Worm (Caenorhabditis elegans): Measurements from ENCODE around the gene tes-1.

The tes-1 gene

DNA sequence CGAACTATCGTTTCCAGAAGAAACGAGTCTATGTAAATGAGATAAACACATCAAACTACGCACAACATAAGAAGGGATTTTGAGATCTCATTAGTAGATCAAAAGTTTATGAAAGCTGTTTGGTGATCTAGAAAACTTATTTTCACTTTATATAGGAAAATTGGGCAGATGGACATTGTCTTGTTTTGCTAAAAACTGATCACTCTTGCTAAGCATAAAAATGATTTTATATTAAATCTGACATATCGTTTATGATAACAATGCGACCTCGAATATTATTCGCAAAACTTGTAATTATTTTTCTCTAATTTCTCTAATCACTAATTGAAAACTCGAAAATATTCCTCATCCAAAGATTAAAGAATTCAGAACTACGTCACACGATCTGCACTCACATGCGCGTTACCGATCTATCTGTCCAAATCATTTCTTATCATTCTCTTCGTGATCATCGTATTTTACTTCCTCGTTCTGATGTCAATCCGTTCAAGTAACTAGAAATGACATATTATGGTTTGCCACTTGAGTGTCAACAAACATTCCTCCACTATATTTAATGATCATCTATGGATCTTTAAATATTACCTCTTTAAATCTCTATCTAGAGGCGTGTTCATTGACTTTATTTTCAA, 18.7 kb upstream of the tes-1 start, which contains the start of gene F55G1.7:
Gene F55G1.7, minus strand, starts transcription at position 51 of the 632 bp plus-strand sequence.
- no peak for TF ChIP-seq unc-120 (tag; optimal IDR thresholded peaks at IDR 0.05; ENCODE audit: poor library complexity, severe bottlenecking)
- TF ChIP-seq blmp-1 (tag; optimal IDR thresholded peaks at IDR 0.05), result no peak
- no peak for TF ChIP-seq sem-2 (GFP tag; optimal IDR thresholded peaks at IDR 0.05)
- no peak for TF ChIP-seq ceh-39 (tag; optimal IDR thresholded peaks at IDR 0.05)
- no peak for TF ChIP-seq mep-1 (tag; optimal IDR thresholded peaks at IDR 0.05)

DNA sequence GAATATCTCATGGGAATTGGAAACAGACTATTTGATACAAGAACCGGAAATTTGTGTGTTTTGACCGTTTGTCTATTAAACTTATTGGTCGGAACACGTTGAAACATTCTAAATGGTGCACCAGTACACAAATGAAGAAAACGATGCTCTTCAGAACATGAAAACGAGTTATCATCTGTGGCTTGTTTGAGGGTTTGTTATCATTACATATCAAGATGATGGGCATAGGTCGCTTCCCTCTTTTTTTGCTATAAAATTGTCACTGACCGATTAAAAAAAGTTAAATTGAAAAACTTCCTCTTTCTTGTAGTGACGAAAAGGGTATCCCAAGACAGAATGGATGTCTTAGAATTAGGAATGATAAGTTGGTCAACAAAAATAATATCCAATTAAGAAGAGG, 17.4 kb upstream of the tes-1 start:
- TF ChIP-seq lin-13 (tag; optimal IDR thresholded peaks at IDR 0.05) (no peak), blmp-1 (tag; optimal IDR thresholded peaks at IDR 0.05) (no peak), nhr-237 (tag; optimal IDR thresholded peaks at IDR 0.05) (no peak), M03D4.4 (tag; optimal IDR thresholded peaks at IDR 0.05) (no peak), sptf-1 (tag; optimal IDR thresholded peaks at IDR 0.05) (no peak), ceh-43 (GFP tag; optimal IDR thresholded peaks at IDR 0.05) (no peak)

ce11 chrIV:7467170-7467569, 15.9 kb upstream of the tes-1 start:
- TF ChIP-seq nhr-28 (tag; optimal IDR thresholded peaks at IDR 0.05) (no peak), hlh-1 (tag; optimal IDR thresholded peaks at IDR 0.05) (no peak), cnd-1 (tag; optimal IDR thresholded peaks at IDR 0.05) (no peak), ceh-39 (tag; optimal IDR thresholded peaks at IDR 0.05) (no peak), lsy-2 (tag; optimal IDR thresholded peaks at IDR 0.05) (no peak), sptf-1 (tag; optimal IDR thresholded peaks at IDR 0.05) (no peak), flh-1 (GFP tag; optimal IDR thresholded peaks at IDR 0.05) (no peak), ztf-11 (tag; optimal IDR thresholded peaks at IDR 0.05) (no peak), ces-1 (GFP tag; optimal IDR thresholded peaks at IDR 0.05) (no peak), drap-1 (GFP tag; optimal IDR thresholded peaks at IDR 0.05) (no peak), nhr-2 (tag; optimal IDR thresholded peaks at IDR 0.05) (no peak), mep-1 (tag; optimal IDR thresholded peaks at IDR 0.05) (no peak), snpc-4 (tag; optimal IDR thresholded peaks at IDR 0.05) (no peak)

DNA sequence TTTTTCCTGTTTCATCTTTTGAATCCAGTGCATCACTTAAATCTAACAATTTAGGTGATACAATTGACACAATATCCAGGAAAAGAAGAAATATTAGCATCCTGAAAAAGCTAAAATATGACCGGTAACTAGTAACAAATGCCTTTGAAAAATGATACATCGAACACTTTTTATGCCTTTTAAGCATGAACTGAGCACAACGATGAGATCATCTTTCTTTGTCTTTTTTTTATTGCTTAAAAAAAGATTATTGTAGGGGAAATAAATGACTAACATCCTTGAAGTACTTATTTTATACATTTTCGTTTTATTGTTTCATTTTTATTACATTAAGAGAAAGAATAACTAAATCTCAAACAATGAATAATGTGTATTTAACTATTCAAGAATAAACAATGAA, 14.6 kb upstream of the tes-1 start, which contains the start of gene F13B6.3:
Gene F13B6.3, minus strand, starts transcription at position 101 of the 400 bp plus-strand sequence.
- TF ChIP-seq lin-13 (tag; optimal IDR thresholded peaks at IDR 0.05), result no peak
- TF ChIP-seq sptf-1 (tag; optimal IDR thresholded peaks at IDR 0.05), result no peak
- no peak for TF ChIP-seq unc-39 (tag; optimal IDR thresholded peaks at IDR 0.05)
- no peak for TF ChIP-seq lsy-2 (tag; optimal IDR thresholded peaks at IDR 0.05)
- TF ChIP-seq ceh-83 (GFP tag; optimal IDR thresholded peaks at IDR 0.05), result no peak
- no peak for TF ChIP-seq bed-3 (GFP tag; optimal IDR thresholded peaks at IDR 0.05)

DNA sequence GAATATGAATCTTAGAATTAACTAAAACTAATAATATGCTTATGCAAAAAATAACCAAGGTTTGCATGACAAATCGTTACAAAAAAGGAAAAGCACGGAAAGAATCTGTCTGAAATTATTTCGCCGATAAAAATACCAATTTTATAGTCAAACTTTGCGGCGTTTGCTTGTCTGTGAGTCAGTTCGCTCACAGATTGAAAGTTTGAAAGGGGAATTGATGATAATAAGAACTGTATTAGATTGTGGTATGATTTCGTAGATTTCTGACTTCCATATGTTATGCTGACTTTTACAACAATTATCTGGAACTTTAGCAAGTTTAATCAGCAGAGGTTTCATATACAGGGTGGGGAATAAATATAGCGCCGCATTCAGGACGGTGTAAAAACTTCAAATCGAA, 9.0 kb upstream of the tes-1 start, which contains the start of gene F13B6.2:
Gene F13B6.2, minus strand, starts transcription at position 101 of the 400 bp plus-strand sequence.
- TF ChIP-seq blmp-1 (tag; optimal IDR thresholded peaks at IDR 0.05) (no peak), zip-8 (tag; optimal IDR thresholded peaks at IDR 0.05) (no peak), flh-1 (GFP tag; optimal IDR thresholded peaks at IDR 0.05) (no peak), sptf-1 (tag; optimal IDR thresholded peaks at IDR 0.05) (no peak), lin-32 (GFP tag; optimal IDR thresholded peaks at IDR 0.05) (no peak), elt-1 (tag; optimal IDR thresholded peaks at IDR 0.05; ENCODE audit: borderline replicate concordance, insufficient read depth) (no peak), nhr-76 (tag; optimal IDR thresholded peaks at IDR 0.05) (no peak), nhr-237 (tag; optimal IDR thresholded peaks at IDR 0.05) (no peak), unc-39 (tag; optimal IDR thresholded peaks at IDR 0.05) (no peak)

DNA sequence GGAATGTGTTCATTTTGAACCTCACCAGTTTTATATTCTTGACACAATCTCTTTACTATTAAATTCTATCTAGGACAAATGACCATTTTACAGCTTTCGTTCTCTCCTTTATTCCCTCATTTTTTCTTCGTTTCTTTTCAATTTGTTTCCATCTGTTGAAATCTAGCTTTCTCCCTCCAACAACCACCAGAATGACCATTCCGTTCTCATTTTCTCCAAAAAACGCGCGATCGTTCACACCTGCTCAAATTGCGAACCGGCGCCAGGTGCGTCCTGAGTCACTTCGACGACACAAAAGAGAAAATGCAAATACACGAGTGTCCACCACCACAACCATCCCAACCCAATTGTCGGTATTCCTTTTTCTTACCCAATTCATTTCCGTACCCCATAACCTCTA, 5.0 kb upstream of the tes-1 start, which contains the start of gene F13B6.1:
Gene F13B6.1, plus strand, starts transcription at position 301 of the 400 bp plus-strand sequence.
- TF ChIP-seq sptf-1 (tag; optimal IDR thresholded peaks at IDR 0.05), result no peak
- no peak for TF ChIP-seq bed-3 (GFP tag; optimal IDR thresholded peaks at IDR 0.05)
- TF ChIP-seq ham-2 (GFP tag; optimal IDR thresholded peaks at IDR 0.05), result no peak
- TF ChIP-seq elt-1 (tag; optimal IDR thresholded peaks at IDR 0.05; ENCODE audit: borderline replicate concordance, insufficient read depth), result no peak
- no peak for TF ChIP-seq unc-39 (tag; optimal IDR thresholded peaks at IDR 0.05)
- no peak for TF ChIP-seq nhr-2 (tag; optimal IDR thresholded peaks at IDR 0.05)
- TF ChIP-seq nhr-237 (tag; optimal IDR thresholded peaks at IDR 0.05), result no peak
- TF ChIP-seq unc-62 (GFP tag; optimal IDR thresholded peaks at IDR 0.05), result no peak
- no peak for TF ChIP-seq ceh-43 (GFP tag; optimal IDR thresholded peaks at IDR 0.05)
- no peak for TF ChIP-seq lsy-2 (tag; optimal IDR thresholded peaks at IDR 0.05)
- TF ChIP-seq blmp-1 (tag; optimal IDR thresholded peaks at IDR 0.05), result no peak
- no peak for TF ChIP-seq hlh-1 (tag; optimal IDR thresholded peaks at IDR 0.05)
- TF ChIP-seq drap-1 (GFP tag; optimal IDR thresholded peaks at IDR 0.05), result no peak
